Worm (Caenorhabditis elegans): ENCODE measurements around the gene F45D11.5.
"Not testable (repeated sequence)": the region's sequence is repeated elsewhere in the genome, so short reads cannot be mapped to it uniquely, and the experiment has no call there.

Gene F45D11.5

ce11 chrII:1026670-1027069, 25.2 kb downstream of the F45D11.5 start, which contains the start of gene M01D1.12 (continued):
- TF ChIP-seq cebp-1 (GFP tag; IDR thresholded peaks at IDR 0.05): no peak
- TF ChIP-seq cebp-1 (tag; optimal IDR thresholded peaks at IDR 0.05): no peak
- TF ChIP-seq ztf-3 (GFP tag; optimal IDR thresholded peaks at IDR 0.05): no peak

DNA sequence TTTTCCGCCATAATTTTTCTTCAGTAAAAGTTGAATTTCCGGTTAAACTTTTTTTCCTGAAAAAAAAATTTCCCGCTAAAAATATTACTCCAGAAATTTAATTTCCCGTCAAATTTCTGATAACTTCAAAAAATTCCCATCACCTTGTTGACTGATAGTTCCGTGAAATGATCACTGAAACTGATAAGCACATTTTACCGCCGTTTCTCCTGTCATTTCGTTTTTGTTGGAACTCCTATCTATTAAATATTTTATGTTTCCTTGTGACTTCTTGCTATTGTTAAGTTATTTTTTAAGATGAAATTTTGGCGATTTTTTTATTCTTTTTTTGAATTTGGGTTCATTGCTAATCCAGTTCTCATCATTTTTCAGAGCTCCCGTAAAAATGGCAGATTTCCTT, 27.1 kb downstream of the F45D11.5 start, which contains the start of gene math-34:
Gene math-34 (plus strand): TSS at position 371 of the 400 bp plus-strand sequence.
- TF ChIP-seq hlh-26 (GFP tag; conservative IDR thresholded peaks at IDR 0.05): no peak
- TF ChIP-seq nhr-80 (tag; optimal IDR thresholded peaks at IDR 0.05): peak; percentile 58

DNA sequence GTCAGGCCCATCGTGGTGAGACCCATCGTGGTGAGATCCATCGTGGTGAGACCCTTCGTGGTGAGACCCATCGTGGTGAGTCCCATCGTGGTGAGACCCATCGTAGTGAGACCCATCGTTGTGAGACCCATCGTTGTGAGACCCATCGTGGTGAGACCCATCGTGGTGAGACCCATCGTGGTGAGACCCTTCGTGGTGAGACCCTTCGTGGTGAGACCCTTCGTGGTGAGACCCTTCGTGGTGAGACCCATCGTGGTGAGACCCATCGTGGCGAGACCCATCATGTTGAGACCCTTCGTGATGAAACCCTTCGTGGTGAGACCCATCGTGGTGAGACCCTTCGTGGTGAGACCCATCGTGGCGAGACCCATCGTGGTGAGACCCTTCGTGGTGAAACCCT, 33.0 kb downstream of the F45D11.5 start:
- TF ChIP-seq lin-26 (GFP tag; IDR thresholded peaks at IDR 0.05): 0 out of 2 replicates have a peak, but pooled peaks have one; percentile 23
- TF ChIP-seq attf-6 (GFP tag; IDR thresholded peaks at IDR 0.05): 0 out of 2 replicates have a peak, but pooled peaks have one; percentile 20
- peak; percentile 44 for TF ChIP-seq F33H1.4 (GFP tag; IDR thresholded peaks at IDR 0.05)

ce11 chrII:1040464-1040863, 39.0 kb downstream of the F45D11.5 start, which contains the start of gene fbxb-39:
Gene fbxb-39 (minus strand): TSS chrII:1040564.
- no peak for TF ChIP-seq fkh-3 (tag; optimal IDR thresholded peaks at IDR 0.05)

- TF ChIP-seq pbrm-1 (GFP tag; IDR thresholded peaks at IDR 0.05): no peak
- no peak for TF ChIP-seq hmg-20 (GFP tag; IDR thresholded peaks at IDR 0.05)
- TF ChIP-seq snpc-4 (GFP tag; optimal IDR thresholded peaks at IDR 0.05): no peak
- TF ChIP-seq snpc-4 (tag; optimal IDR thresholded peaks at IDR 0.05): no peak
- no peak for TF ChIP-seq ccch-3 (GFP tag; optimal IDR thresholded peaks at IDR 0.05)
- TF ChIP-seq Y95B8A.8 (GFP tag; IDR thresholded peaks at IDR 0.05): no peak
- no peak for TF ChIP-seq ceh-100 (GFP tag; IDR thresholded peaks at IDR 0.05)
- TF ChIP-seq K11D2.4 (GFP tag; IDR thresholded peaks at IDR 0.05): no peak
- TF ChIP-seq repo-1 (tag; optimal IDR thresholded peaks at IDR 0.05): no peak
- no peak for TF ChIP-seq nhr-179 (tag; optimal IDR thresholded peaks at IDR 0.05)
- no peak for TF ChIP-seq ztf-26 (tag; optimal IDR thresholded peaks at IDR 0.05)
- no peak for TF ChIP-seq nfyb-1 (GFP tag; IDR thresholded peaks at IDR 0.05)
- TF ChIP-seq nfya-1 (tag; optimal IDR thresholded peaks at IDR 0.05; ENCODE audit: borderline replicate concordance, insufficient read depth): no peak
Observed at ce11 chrII:1042227-1042626, 40.7 kb downstream of the F45D11.5 start, which contains the start of gene fbxb-41. Gene fbxb-41 (minus strand): TSS chrII:1042327.

- not testable (repeated sequence) for TF ChIP-seq ZK185.1 (tag; optimal IDR thresholded peaks at IDR 0.05; ENCODE audit: poor library complexity, severe bottlenecking); Y53F4B.3 (GFP tag; IDR thresholded peaks at IDR 0.05); ceh-40 (GFP tag; IDR thresholded peaks at IDR 0.05)
Observed at ce11 chrII:1043932-1044331, 42.4 kb downstream of the F45D11.5 start, which contains the start of gene fbxb-45. Gene fbxb-45 (minus strand): TSS chrII:1044032.

DNA sequence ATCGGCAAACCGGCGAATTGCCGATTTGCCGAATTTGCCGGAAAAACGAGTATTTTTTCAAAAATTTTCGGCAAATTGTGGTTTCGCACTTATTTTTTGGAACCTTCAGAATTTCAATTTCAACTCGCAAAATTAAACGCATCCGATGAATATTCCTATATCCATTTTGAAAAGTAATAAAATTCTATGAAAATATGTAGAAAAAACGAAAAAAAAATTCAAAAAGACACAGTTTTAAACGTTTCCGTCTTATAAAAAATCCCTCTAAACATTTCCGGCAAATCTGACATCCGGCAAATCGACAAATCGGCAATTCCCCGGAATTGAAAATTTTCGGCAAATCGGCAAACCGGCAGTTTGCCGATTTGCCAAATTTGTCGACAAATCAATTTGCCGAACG, 44.2 kb downstream of the F45D11.5 start, which contains the start of gene str-148:
Gene str-148 (plus strand): TSS at position 301 of the 400 bp plus-strand sequence.
- TF ChIP-seq aptf-3 (GFP tag; IDR thresholded peaks at IDR 0.05) (no peak), sea-2 (GFP tag; IDR thresholded peaks at IDR 0.05) (no peak), Y53G8AR.9 (GFP tag; conservative IDR thresholded peaks at IDR 0.05) (no peak), sptf-2 (GFP tag; optimal IDR thresholded peaks at IDR 0.05) (no peak), ztf-25 (GFP tag; IDR thresholded peaks at IDR 0.05) (no peak), B0035.1 (tag; optimal IDR thresholded peaks at IDR 0.05) (no peak), ama-1 (optimal IDR thresholded peaks at IDR 0.05) (no peak), ama-1 (GFP tag; optimal IDR thresholded peaks at IDR 0.05) (no peak), ceh-79 (tag; optimal IDR thresholded peaks at IDR 0.05) (no peak), fkh-3 (tag; optimal IDR thresholded peaks at IDR 0.05) (no peak)

All from whole organism, young adult.